Worm (Caenorhabditis elegans) whole organism, young adult: Measurements from ENCODE around the gene C05C10.3.

Experiments used
- B0261.1 ChIP-seq: sonication (generic microtip); optimal IDR thresholded peaks from 2 replicates; lab custom pipeline; 2016; ENCODE audit warnings: mild to moderate bottlenecking, missing genetic modification characterization, moderate library complexity, missing compliant biosample characterization
- F10E7.11 ChIP-seq: sonication (generic microtip); optimal IDR thresholded peaks from 2 replicates; lab custom pipeline; 2017; ENCODE audit warnings: mild to moderate bottlenecking, missing genetic modification characterization, moderate library complexity, missing compliant biosample characterization
- F33H1.4 ChIP-seq: fragments of 200-800 bp; sonication (Bioruptor generic); IDR thresholded peaks from 2 replicates; pipeline ENCODE4 v1.3.6; 2022; ENCODE audit warnings: missing genetic modification reagents, missing genetic modification characterization, missing compliant biosample characterization
- F39B2.1 ChIP-seq: fragments of 200-800 bp; sonication (Bioruptor generic); IDR thresholded peaks from 2 replicates; pipeline ENCODE4 v1.3.6; 2022; ENCODE audit warnings: missing genetic modification reagents, missing genetic modification characterization, missing compliant biosample characterization
- F55B11.4 ChIP-seq: sonication (generic microtip); optimal IDR thresholded peaks from 2 replicates; lab custom pipeline; 2016; ENCODE audit warnings: missing compliant biosample characterization, missing genetic modification characterization, borderline replicate concordance; ENCODE audit not compliant: insufficient read depth
- F57C9.4 ChIP-seq: sonication (generic microtip); optimal IDR thresholded peaks from 2 replicates; lab custom pipeline; 2017; ENCODE audit warnings: mild to moderate bottlenecking, missing genetic modification characterization, missing compliant biosample characterization
- T07F8.4 ChIP-seq: sonication (generic microtip); optimal IDR thresholded peaks from 2 replicates; lab custom pipeline; 2016; ENCODE audit warnings: mild to moderate bottlenecking, missing genetic modification characterization, moderate library complexity, missing compliant biosample characterization
- T26A5.8 ChIP-seq: sonication (generic microtip); optimal IDR thresholded peaks from 2 replicates; lab custom pipeline; 2016; ENCODE audit warnings: missing genetic modification characterization, missing compliant biosample characterization
- ZK185.1 ChIP-seq: sonication (generic microtip); optimal IDR thresholded peaks from 2 replicates; lab custom pipeline; 2016; ENCODE audit warnings: mild to moderate bottlenecking, missing genetic modification characterization, missing compliant biosample characterization; ENCODE audit not compliant: poor library complexity, severe bottlenecking
- akir-1 ChIP-seq: fragments of 200-800 bp; sonication (Bioruptor generic); optimal IDR thresholded peaks from 2 replicates; lab custom pipeline; 2018; ENCODE audit warnings: mild to moderate bottlenecking, missing genetic modification characterization, moderate library complexity, missing compliant biosample characterization
- ama-1 ChIP-seq, 3 experiments: fragments of 150-350 bp in 1 of 3; sonication (generic microtip) in 2 of 3; optimal IDR thresholded peaks; 2 replicates each; lab custom pipeline; 2014 to 2018; ENCODE audit warnings: missing biosample characterization in 2 of 3, missing genetic modification characterization in 2 of 3, missing genetic modification reagents in 2 of 3
- aptf-2 ChIP-seq: fragments of 200-800 bp; sonication (Bioruptor generic); conservative IDR thresholded peaks from 2 replicates; pipeline ENCODE4 v1.3.6; 2022; ENCODE audit warnings: missing genetic modification reagents, missing genetic modification characterization, missing compliant biosample characterization
- bed-2 ChIP-seq: fragments of 200-800 bp; sonication (Bioruptor generic); IDR thresholded peaks from 2 replicates; pipeline ENCODE4 v1.3.6; 2022; ENCODE audit warnings: missing genetic modification reagents, missing genetic modification characterization, missing compliant biosample characterization
- cebp-2 ChIP-seq: fragments of 200-800 bp; sonication (Bioruptor generic); IDR thresholded peaks from 2 replicates; pipeline ENCODE4 v1.3.6; 2022; ENCODE audit warnings: missing genetic modification characterization, missing compliant biosample characterization
- chd-7 ChIP-seq: sonication (generic microtip); optimal IDR thresholded peaks from 2 replicates; lab custom pipeline; 2016; ENCODE audit warnings: mild to moderate bottlenecking, missing genetic modification characterization, moderate library complexity, missing compliant biosample characterization
- dpff-1 ChIP-seq: sonication (generic microtip); optimal IDR thresholded peaks from 2 replicates; lab custom pipeline; 2017; ENCODE audit warnings: mild to moderate bottlenecking, missing genetic modification characterization, missing compliant biosample characterization
- egl-18 ChIP-seq: fragments of 200-800 bp; sonication (Bioruptor generic); IDR thresholded peaks from 2 replicates; pipeline ENCODE4 v1.3.6; 2022; ENCODE audit warnings: missing genetic modification reagents, missing genetic modification characterization, missing compliant biosample characterization
- egrh-3 ChIP-seq: fragments of 200-800 bp; sonication (Bioruptor generic); IDR thresholded peaks from 2 replicates; pipeline ENCODE4 v1.3.6; 2022; ENCODE audit warnings: missing genetic modification reagents, missing genetic modification characterization, missing compliant biosample characterization
- hlh-12 ChIP-seq: sonication (generic microtip); optimal IDR thresholded peaks from 2 replicates; lab custom pipeline; 2016; ENCODE audit warnings: missing genetic modification characterization, missing compliant biosample characterization
- let-607 ChIP-seq, 2 experiments: fragments of 200-800 bp in 1 of 2; sonication (Bioruptor generic) in 1 of 2; sonication (generic microtip) in 1 of 2; optimal IDR thresholded peaks; 2 replicates each; lab custom pipeline; 2016 to 2018; ENCODE audit warnings: mild to moderate bottlenecking in 2 of 2, missing compliant biosample characterization in 2 of 2, missing genetic modification characterization in 2 of 2, moderate library complexity in 2 of 2, missing genotype in 1 of 2
- lin-26 ChIP-seq: fragments of 200-800 bp; sonication (Bioruptor generic); IDR thresholded peaks from 2 replicates; pipeline ENCODE4 v1.3.6; 2022; ENCODE audit warnings: missing genetic modification reagents, missing genetic modification characterization, missing compliant biosample characterization
- lir-1 ChIP-seq: fragments of 200-800 bp; sonication (Bioruptor generic); conservative IDR thresholded peaks from 2 replicates; pipeline ENCODE4 v1.3.6; 2022; ENCODE audit warnings: missing genetic modification reagents, missing genetic modification characterization, missing compliant biosample characterization
- lsl-1 ChIP-seq: fragments of 200-800 bp; sonication (Bioruptor generic); optimal IDR thresholded peaks from 2 replicates; lab custom pipeline; 2018; ENCODE audit warnings: mild to moderate bottlenecking, missing genetic modification characterization, moderate library complexity, missing compliant biosample characterization
- mel-28 ChIP-seq: sonication (generic microtip); optimal IDR thresholded peaks from 2 replicates; lab custom pipeline; 2016; ENCODE audit warnings: borderline replicate concordance, mild to moderate bottlenecking, missing genetic modification characterization, missing compliant biosample characterization
- nfyb-1 ChIP-seq: fragments of 200-800 bp; sonication (Bioruptor generic); IDR thresholded peaks from 2 replicates; pipeline ENCODE4 v1.3.6; 2022; ENCODE audit warnings: missing genetic modification reagents, missing genetic modification characterization, missing compliant biosample characterization
- pha-4 ChIP-seq: fragments of 150-350 bp; sonication (generic microtip); optimal IDR thresholded peaks from 2 replicates; lab custom pipeline; 2014; ENCODE audit warnings: missing biosample characterization, missing genetic modification reagents, missing genetic modification characterization
- rcor-1 ChIP-seq: fragments of 200-800 bp; sonication (Bioruptor generic); IDR thresholded peaks from 2 replicates; pipeline ENCODE4 v1.3.6; 2022; ENCODE audit warnings: missing genetic modification reagents, missing genetic modification characterization, missing compliant biosample characterization
- repo-1 ChIP-seq: sonication (generic microtip); optimal IDR thresholded peaks from 2 replicates; lab custom pipeline; 2017; ENCODE audit warnings: mild to moderate bottlenecking, missing genetic modification characterization, missing compliant biosample characterization
- rpc-1 ChIP-seq, 2 experiments: fragments of 150-350 bp in 1 of 2; sonication (generic microtip) in 1 of 2; optimal IDR thresholded peaks; 2 replicates each; lab custom pipeline; 2014 to 2018; ENCODE audit warnings: missing biosample characterization in 1 of 2, missing genetic modification characterization in 1 of 2, missing genetic modification reagents in 1 of 2, missing genotype in 1 of 2
- snpc-1.1 ChIP-seq: sonication (generic microtip); optimal IDR thresholded peaks from 2 replicates; lab custom pipeline; 2017; ENCODE audit warnings: missing genetic modification characterization, mild to moderate bottlenecking, missing compliant biosample characterization, antibody characterized with exemption, moderate library complexity, missing genotype, missing genetic modification reagents; ENCODE audit not compliant: insufficient read depth
- snpc-1.3 ChIP-seq: sonication (generic microtip); optimal IDR thresholded peaks from 2 replicates; lab custom pipeline; 2017; ENCODE audit warnings: missing genetic modification characterization, mild to moderate bottlenecking, missing compliant biosample characterization, antibody characterized with exemption, moderate library complexity, missing genotype, missing genetic modification reagents; ENCODE audit not compliant: insufficient read depth
- snpc-3.4 ChIP-seq: sonication (generic microtip); optimal IDR thresholded peaks from 2 replicates; lab custom pipeline; 2017; ENCODE audit warnings: missing genetic modification characterization, mild to moderate bottlenecking, missing compliant biosample characterization, antibody characterized with exemption, moderate library complexity, missing genotype, missing genetic modification reagents
- ztf-18 ChIP-seq: sonication (generic microtip); optimal IDR thresholded peaks from 2 replicates; lab custom pipeline; 2016; ENCODE audit warnings: missing genotype, mild to moderate bottlenecking, missing genetic modification characterization, missing compliant biosample characterization

The C05C10.3 gene

DNA sequence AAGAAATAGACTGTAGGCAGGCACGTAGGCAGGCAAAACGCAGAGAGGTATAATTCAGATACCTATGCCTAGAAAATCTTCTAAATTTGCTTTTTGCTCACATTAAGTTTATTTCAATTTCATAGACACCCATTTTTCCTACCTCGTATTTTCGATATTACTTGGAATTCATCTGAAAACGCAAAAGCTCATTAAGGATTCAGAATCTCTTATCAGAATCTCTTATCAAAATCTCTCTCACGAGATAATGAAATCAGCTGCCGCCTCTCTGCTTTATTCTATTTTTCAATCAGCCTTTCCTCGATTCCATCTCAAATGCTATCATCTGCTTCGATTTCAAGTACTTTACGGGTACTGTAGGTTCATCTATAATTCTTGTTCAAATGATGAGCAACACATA, 15.2 kb upstream of the C05C10.3 start:
- TF ChIP-seq lin-26 = no peak
- TF ChIP-seq snpc-1.3 (tag; lab: Kevin White, UChicago) = no peak
- TF ChIP-seq egl-18 (GFP tag; lab: Robert Waterston, UW) = no peak
- no peak for TF ChIP-seq snpc-1.1 (tag; lab: Kevin White, UChicago)
- TF ChIP-seq dpff-1 (tag; lab: Kevin White, UChicago) = no peak

DNA sequence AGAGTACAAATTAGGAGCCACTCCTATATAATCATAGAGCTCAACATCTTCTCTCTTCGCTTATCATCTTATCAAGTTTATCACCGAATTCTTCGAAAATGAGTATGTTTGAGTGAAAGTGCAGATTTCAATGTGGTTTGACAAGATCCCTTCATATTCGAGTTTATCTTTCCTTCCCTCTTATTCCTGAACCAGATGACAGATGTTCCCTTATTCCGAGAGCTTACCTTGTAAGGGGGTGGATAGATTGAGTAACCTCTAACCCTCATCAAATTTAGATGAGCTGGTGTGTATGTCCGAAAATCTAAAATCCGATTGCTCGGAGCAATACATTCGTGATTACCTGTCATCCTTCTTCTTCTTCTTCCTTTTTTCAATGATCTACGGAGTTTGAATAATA, 12.0 kb upstream of the C05C10.3 start:
- TF ChIP-seq lir-1 (GFP tag; lab: Robert Waterston, UW) (no peak), let-607 (tag; optimal IDR thresholded peaks at IDR 0.05; lab: Kevin White, UChicago) (no peak), repo-1 (tag; lab: Kevin White, UChicago) (no peak), egrh-3 (GFP tag; lab: Robert Waterston, UW) (no peak), T07F8.4 (tag; lab: Kevin White, UChicago) (no peak), lsl-1 (GFP tag; lab: Kevin White, UChicago) (no peak), lin-26 (no peak), ama-1 (optimal IDR thresholded peaks at IDR 0.05; lab: Kevin White, UChicago) (no peak), ama-1 (GFP tag; optimal IDR thresholded peaks at IDR 0.05; lab: Kevin White, UChicago) (no peak), F55B11.4 (tag; lab: Kevin White, UChicago) (no peak), F57C9.4 (no peak), mel-28 (tag; lab: Kevin White, UChicago) (no peak), ZK185.1 (tag; lab: Kevin White, UChicago) (no peak), ztf-18 (no peak)

DNA sequence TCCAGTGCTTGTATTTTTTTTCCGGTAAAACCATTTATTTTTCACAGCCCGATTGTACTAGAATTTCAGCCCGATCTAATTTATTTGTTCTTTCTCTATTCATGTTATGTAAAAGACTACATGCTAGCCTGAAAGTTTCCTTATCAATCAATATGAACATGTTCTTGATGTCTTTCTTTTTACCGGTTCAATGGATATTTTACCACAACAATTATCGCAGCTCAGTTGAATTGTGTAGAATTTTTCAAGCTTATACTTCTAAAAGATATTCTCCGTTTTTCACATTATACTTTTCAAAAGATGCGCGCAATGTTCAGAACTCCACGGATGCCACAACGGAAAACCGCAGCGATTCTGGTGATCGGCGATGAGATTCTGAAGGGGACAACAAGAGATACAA, 7.1 kb upstream of the C05C10.3 start, which contains the start of gene flad-1:
TSS of gene flad-1 (plus strand) at position 301 of the 400 bp plus-strand sequence.
- peak; percentile 25 for TF ChIP-seq snpc-3.4 (tag; lab: Kevin White, UChicago)
- TF ChIP-seq hlh-12 = no peak
- 0 out of 2 replicates have a peak, but pooled peaks have one; percentile 10 for TF ChIP-seq F33H1.4 (GFP tag; lab: Robert Waterston, UW)
- no peak for TF ChIP-seq F10E7.11 (tag; lab: Kevin White, UChicago)
- no peak for TF ChIP-seq aptf-2 (GFP tag; lab: Robert Waterston, UW)
- TF ChIP-seq chd-7 (tag; lab: Kevin White, UChicago) = peak; percentile 21

DNA sequence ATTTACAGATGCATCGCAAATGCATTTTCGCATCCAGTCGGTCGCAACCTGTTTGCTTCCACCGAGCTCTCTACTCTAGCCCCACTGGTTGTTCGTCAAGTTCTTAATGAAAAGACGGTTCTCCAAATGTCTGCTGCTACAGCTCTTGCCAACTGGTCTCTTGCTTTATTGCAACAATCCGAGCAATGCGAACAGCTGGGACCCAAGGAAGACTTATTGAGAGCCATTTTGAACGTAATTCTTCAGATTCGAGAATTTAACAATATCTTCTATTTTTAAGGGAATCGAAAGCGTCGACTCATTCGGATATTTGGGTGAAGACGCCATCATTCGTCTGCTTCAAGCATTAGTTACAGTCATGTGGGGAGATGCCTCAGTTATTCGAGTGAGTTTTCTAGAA, 6.6 kb upstream of the C05C10.3 start:
- TF ChIP-seq F39B2.1 (GFP tag; lab: Robert Waterston, UW) = no peak
- TF ChIP-seq T26A5.8 (tag; lab: Kevin White, UChicago) = no peak
- no peak for TF ChIP-seq pha-4 (tag; lab: Kevin White, UChicago)
- TF ChIP-seq nfyb-1 (GFP tag; lab: Robert Waterston, UW) = no peak
- no peak for TF ChIP-seq akir-1
- TF ChIP-seq B0261.1 (tag; lab: Kevin White, UChicago) = no peak
- TF ChIP-seq rcor-1 = no peak
- TF ChIP-seq cebp-2 (GFP tag; lab: Robert Waterston, UW) = no peak
- TF ChIP-seq bed-2 (GFP tag; lab: Robert Waterston, UW) = no peak
- TF ChIP-seq rpc-1 (optimal IDR thresholded peaks at IDR 0.05; lab: Kevin White, UChicago) = no peak
- TF ChIP-seq rpc-1 (tag; optimal IDR thresholded peaks at IDR 0.05; lab: Kevin White, UChicago) = no peak
- TF ChIP-seq F55B11.4 (tag; lab: Kevin White, UChicago) = no peak
- TF ChIP-seq, all 124 proteins: peak for 0
